Worm (Caenorhabditis elegans) whole organism, L3 larva: ENCODE results near the gene C05E11.3.

Experiments used
- aly-2 ChIP-seq: fragments of 150-350 bp; optimal IDR thresholded peaks from 2 replicates; lab custom pipeline; 2014; ENCODE audit warnings: missing biosample characterization, missing genetic modification characterization
- ama-1 ChIP-seq: fragments of 150-350 bp; optimal IDR thresholded peaks from 2 replicates; lab custom pipeline; 2018
- ceh-82 ChIP-seq: fragments of 150-350 bp; optimal IDR thresholded peaks from 2 replicates; lab custom pipeline; 2014; ENCODE audit warnings: missing biosample characterization, missing genetic modification characterization
- fkh-10 ChIP-seq: sonication (generic microtip); optimal IDR thresholded peaks from 2 replicates; lab custom pipeline; 2017; ENCODE audit warnings: missing biosample characterization, missing genetic modification reagents, missing genetic modification characterization
- fos-1 ChIP-seq: fragments of 150-350 bp; optimal IDR thresholded peaks from 2 replicates; lab custom pipeline; 2014; ENCODE audit warnings: missing biosample characterization, missing genetic modification characterization
- lin-15B ChIP-seq: fragments of 150-350 bp; optimal IDR thresholded peaks from 2 replicates; lab custom pipeline; 2014; ENCODE audit warnings: missing biosample characterization, missing genetic modification characterization
- nfya-1 ChIP-seq: sonication (generic microtip); optimal IDR thresholded peaks from 2 replicates; lab custom pipeline; 2017; ENCODE audit warnings: missing genetic modification characterization, mild to moderate bottlenecking, missing compliant biosample characterization, antibody characterized with exemption, moderate library complexity; ENCODE audit not compliant: insufficient read depth
- nhr-11 ChIP-seq: fragments of 150-350 bp; optimal IDR thresholded peaks from 2 replicates; lab custom pipeline; 2014; ENCODE audit warnings: missing biosample characterization, missing genetic modification characterization
- nhr-23 ChIP-seq: fragments of 150-350 bp; optimal IDR thresholded peaks from 2 replicates; lab custom pipeline; 2014; ENCODE audit warnings: missing biosample characterization, missing genetic modification reagents, missing genetic modification characterization
- pha-4 ChIP-seq: fragments of 150-350 bp; optimal IDR thresholded peaks from 2 replicates; lab custom pipeline; 2014; ENCODE audit warnings: missing biosample characterization, missing genetic modification reagents, missing genetic modification characterization
- snpc-4 ChIP-seq: fragments of 150-350 bp; optimal IDR thresholded peaks from 2 replicates; lab custom pipeline; 2014; ENCODE audit warnings: missing biosample characterization, missing genetic modification characterization
- zag-1 ChIP-seq: fragments of 150-350 bp; optimal IDR thresholded peaks from 2 replicates; lab custom pipeline; 2014; ENCODE audit warnings: missing biosample characterization, missing genetic modification characterization
- ztf-11 ChIP-seq: fragments of 150-350 bp; optimal IDR thresholded peaks from 2 replicates; lab custom pipeline; 2014; ENCODE audit warnings: missing biosample characterization, missing genetic modification characterization

DNA sequence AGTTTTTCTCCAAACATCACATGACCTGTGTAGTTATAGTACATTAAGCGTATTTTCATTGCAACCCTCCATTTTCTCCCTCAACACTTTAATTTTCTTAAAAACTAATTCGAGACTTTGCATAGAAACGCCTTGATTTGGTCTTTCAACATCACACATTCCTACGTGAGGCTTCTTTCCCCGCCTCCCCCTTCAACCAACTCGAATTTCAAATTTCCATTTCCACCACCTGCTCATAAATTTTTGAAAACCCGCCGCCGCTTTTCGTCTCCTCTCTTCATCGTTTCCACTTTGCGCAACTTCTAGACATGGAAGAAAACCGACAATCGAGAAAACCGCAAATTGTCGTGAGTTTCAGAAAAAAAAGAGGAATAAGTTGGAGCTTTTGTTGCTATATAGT lies at the start of gene C05E11.3:
- TF ChIP-seq lin-15B (tag; lab: Kevin White, UChicago) (no peak), ceh-82 (no peak), fkh-10 (GFP tag; lab: Kevin White, UChicago) (no peak), snpc-4 (tag; lab: Kevin White, UChicago) (no peak), pha-4 (tag; lab: Kevin White, UChicago) (no peak), nhr-23 (tag; lab: Kevin White, UChicago) (no peak), nfya-1 (no peak), fos-1 (tag; lab: Kevin White, UChicago) (no peak), zag-1 (no peak), ama-1 (no peak), aly-2 (tag; lab: Kevin White, UChicago) (no peak), nhr-11 (tag; lab: Kevin White, UChicago) (no peak), ztf-11 (no peak)
